Worm (Caenorhabditis elegans): ENCODE results near the gene igcm-3.

DNA sequence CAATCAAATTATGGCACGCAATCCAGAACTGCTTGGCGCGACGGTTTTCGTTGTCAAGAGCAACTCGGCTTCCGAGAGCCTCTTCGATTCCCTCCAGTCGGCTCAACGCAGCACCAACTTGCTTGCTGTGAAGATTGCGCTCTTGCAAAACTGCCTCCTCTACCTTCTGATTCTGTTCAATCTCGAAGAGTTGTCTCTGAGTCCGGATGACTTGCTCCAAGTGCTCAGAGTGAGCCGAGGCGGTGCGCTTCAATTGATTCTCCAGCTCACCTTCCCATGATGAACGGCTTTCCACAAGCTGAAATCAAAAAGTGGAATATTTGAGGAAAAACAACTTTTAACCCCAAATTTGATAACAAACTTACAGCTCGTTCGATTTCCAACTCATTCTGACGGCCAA lies 21.2 kb downstream of the igcm-3 start:
- no peak for TF ChIP-seq sdc-2 (tag; optimal IDR thresholded peaks at IDR 0.05)
- TF ChIP-seq pha-4 (tag; optimal IDR thresholded peaks at IDR 0.05) = no peak
